Worm (Caenorhabditis elegans): ENCODE results near the gene lpr-2.

DNA sequence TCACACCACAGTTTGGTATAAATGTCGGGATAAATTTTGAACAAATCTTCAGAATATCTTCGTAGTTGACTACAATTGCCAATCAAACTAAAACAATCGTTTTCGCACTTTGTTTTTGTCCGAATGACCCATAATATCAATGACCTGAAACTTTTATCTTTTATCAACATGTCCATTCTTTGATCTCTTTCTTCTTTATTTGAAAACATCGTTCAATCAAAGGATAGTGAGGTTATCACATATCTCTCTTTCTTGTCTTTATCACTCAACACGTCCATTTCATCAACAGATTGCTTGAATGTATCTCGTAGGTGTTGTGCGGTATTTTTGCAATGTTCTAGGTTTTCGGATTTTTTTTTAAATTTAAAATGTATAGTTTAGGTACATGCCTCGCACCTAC is 30.0 kb downstream of the lpr-2 start:
- TF ChIP-seq snpc-1.3 (tag; optimal IDR thresholded peaks at IDR 0.05; ENCODE audit: insufficient read depth) (no peak), F22D6.2 (tag; optimal IDR thresholded peaks at IDR 0.05) (no peak), dpl-1 (GFP tag; optimal IDR thresholded peaks at IDR 0.05) (no peak), aptf-3 (GFP tag; IDR thresholded peaks at IDR 0.05) (no peak), efl-1 (GFP tag; optimal IDR thresholded peaks at IDR 0.05) (no peak), fkh-3 (tag; optimal IDR thresholded peaks at IDR 0.05) (no peak), rpc-1 (optimal IDR thresholded peaks at IDR 0.05) (no peak), rpc-1 (tag; optimal IDR thresholded peaks at IDR 0.05) (no peak), C17E4.6 (GFP tag; IDR thresholded peaks at IDR 0.05) (no peak), snpc-4 (GFP tag; optimal IDR thresholded peaks at IDR 0.05) (no peak), snpc-4 (tag; optimal IDR thresholded peaks at IDR 0.05) (no peak), lin-35 (GFP tag; optimal IDR thresholded peaks at IDR 0.05) (no peak), ceh-27 (GFP tag; optimal IDR thresholded peaks at IDR 0.05) (no peak), somi-1 (GFP tag; optimal IDR thresholded peaks at IDR 0.05) (no peak), C06A6.2 (GFP tag; conservative IDR thresholded peaks at IDR 0.05) (no peak), Y53F4B.3 (GFP tag; IDR thresholded peaks at IDR 0.05) (no peak)
